Worm (Caenorhabditis elegans) whole organism, late embryonic: ENCODE results near the gene Y37H2A.18.

ENCODE experiments used
- C38D4.7 ChIP-seq: fragments of 200-800 bp; sonication (Bioruptor generic); optimal IDR thresholded peaks from 2 replicates; lab custom pipeline; 2018; ENCODE audit warnings: mild to moderate bottlenecking, missing genetic modification characterization, moderate library complexity, missing compliant biosample characterization
- K02D7.2 ChIP-seq: sonication (generic microtip); optimal IDR thresholded peaks from 2 replicates; lab custom pipeline; 2017; ENCODE audit warnings: mild to moderate bottlenecking, missing genetic modification characterization, missing compliant biosample characterization
- T23F11.4 ChIP-seq: fragments of 200-800 bp; sonication (Bioruptor generic); optimal IDR thresholded peaks from 2 replicates; lab custom pipeline; 2018; ENCODE audit warnings: mild to moderate bottlenecking, missing genetic modification characterization, missing compliant biosample characterization
- Y22D7AL.16 ChIP-seq: sonication (generic microtip); optimal IDR thresholded peaks from 2 replicates; lab custom pipeline; 2016; ENCODE audit warnings: missing genetic modification characterization, missing compliant biosample characterization
- ama-1 ChIP-seq: fragments of 150-350 bp; optimal IDR thresholded peaks from 2 replicates; lab custom pipeline; 2014
- ceh-14 ChIP-seq: sonication (generic microtip); optimal IDR thresholded peaks from 2 replicates; lab custom pipeline; 2016; ENCODE audit warnings: missing genotype, missing genetic modification characterization, missing compliant biosample characterization
- ceh-18 ChIP-seq: sonication (generic microtip); optimal IDR thresholded peaks from 2 replicates; lab custom pipeline; 2016; ENCODE audit warnings: missing genetic modification characterization, missing compliant biosample characterization
- ceh-19 ChIP-seq: fragments of 200-800 bp; sonication (Bioruptor generic); optimal IDR thresholded peaks from 2 replicates; lab custom pipeline; 2018; ENCODE audit warnings: mild to moderate bottlenecking, missing genetic modification characterization, missing compliant biosample characterization
- ceh-2 ChIP-seq: sonication (generic microtip); optimal IDR thresholded peaks from 2 replicates; lab custom pipeline; 2016; ENCODE audit warnings: missing genotype, missing genetic modification characterization, missing compliant biosample characterization
- ceh-22 ChIP-seq: sonication (generic microtip); optimal IDR thresholded peaks from 2 replicates; lab custom pipeline; 2017; ENCODE audit warnings: missing biosample characterization, missing genetic modification characterization
- ceh-45 ChIP-seq: fragments of 200-800 bp; sonication (Bioruptor generic); IDR thresholded peaks from 2 replicates; pipeline ENCODE4 v1.3.6; 2022; ENCODE audit warnings: missing genetic modification reagents, missing genetic modification characterization, missing compliant biosample characterization
- che-1 ChIP-seq: sonication (generic microtip); optimal IDR thresholded peaks from 2 replicates; lab custom pipeline; 2016; ENCODE audit warnings: mild to moderate bottlenecking, missing genetic modification characterization, missing compliant biosample characterization
- dmd-4 ChIP-seq: sonication (generic microtip); optimal IDR thresholded peaks from 2 replicates; lab custom pipeline; 2016; ENCODE audit warnings: borderline replicate concordance, missing genetic modification characterization, missing compliant biosample characterization
- dve-1 ChIP-seq: sonication (generic microtip); optimal IDR thresholded peaks from 2 replicates; lab custom pipeline; 2017; ENCODE audit warnings: antibody characterized with exemption, mild to moderate bottlenecking, missing genetic modification characterization, missing compliant biosample characterization
- ets-4 ChIP-seq: sonication (generic microtip); optimal IDR thresholded peaks from 2 replicates; lab custom pipeline; 2016; ENCODE audit warnings: missing genetic modification characterization, missing compliant biosample characterization
- fax-1 ChIP-seq: sonication (generic microtip); optimal IDR thresholded peaks from 2 replicates; lab custom pipeline; 2016; ENCODE audit warnings: missing genotype, missing genetic modification characterization, missing compliant biosample characterization
- fkh-10 ChIP-seq: fragments of 150-350 bp; optimal IDR thresholded peaks from 2 replicates; lab custom pipeline; 2014; ENCODE audit warnings: missing biosample characterization, missing genetic modification reagents, missing genetic modification characterization
- hlh-13 ChIP-seq: fragments of 200-800 bp; sonication (Bioruptor generic); optimal IDR thresholded peaks from 2 replicates; lab custom pipeline; 2018; ENCODE audit warnings: mild to moderate bottlenecking, missing genetic modification characterization, missing compliant biosample characterization
- hlh-15 ChIP-seq: sonication (generic microtip); optimal IDR thresholded peaks from 2 replicates; lab custom pipeline; 2016; ENCODE audit warnings: missing genetic modification characterization, missing compliant biosample characterization
- hlh-6 ChIP-seq: sonication (generic microtip); optimal IDR thresholded peaks from 2 replicates; lab custom pipeline; 2016; ENCODE audit warnings: missing genotype, missing genetic modification characterization, missing compliant biosample characterization
- lim-6 ChIP-seq: sonication (generic microtip); optimal IDR thresholded peaks from 2 replicates; lab custom pipeline; 2016; ENCODE audit warnings: missing genetic modification characterization, missing compliant biosample characterization
- mec-3 ChIP-seq: sonication (generic microtip); optimal IDR thresholded peaks from 2 replicates; lab custom pipeline; 2016; ENCODE audit warnings: borderline replicate concordance, missing genetic modification characterization, missing compliant biosample characterization
- nhr-11 ChIP-seq: fragments of 150-350 bp; optimal IDR thresholded peaks from 2 replicates; lab custom pipeline; 2014; ENCODE audit warnings: missing biosample characterization, missing genetic modification characterization
- odd-2 ChIP-seq: sonication (generic microtip); optimal IDR thresholded peaks from 2 replicates; lab custom pipeline; 2017; ENCODE audit warnings: antibody characterized with exemption, mild to moderate bottlenecking, missing genetic modification characterization, missing compliant biosample characterization
- pag-3 ChIP-seq: sonication (generic microtip); optimal IDR thresholded peaks from 2 replicates; lab custom pipeline; 2016; ENCODE audit warnings: missing compliant biosample characterization, missing genetic modification characterization, borderline replicate concordance
- pat-9 ChIP-seq: fragments of 200-800 bp; sonication (Bioruptor generic); optimal IDR thresholded peaks from 2 replicates; lab custom pipeline; 2018; ENCODE audit warnings: mild to moderate bottlenecking, missing genetic modification characterization, moderate library complexity, missing compliant biosample characterization
- pha-2 ChIP-seq: sonication (generic microtip); optimal IDR thresholded peaks from 2 replicates; lab custom pipeline; 2017; ENCODE audit warnings: mild to moderate bottlenecking, missing genetic modification characterization, missing compliant biosample characterization
- ref-2 ChIP-seq: sonication (generic microtip); optimal IDR thresholded peaks from 2 replicates; lab custom pipeline; 2016; ENCODE audit warnings: missing genetic modification characterization, missing compliant biosample characterization
- rnt-1 ChIP-seq: sonication (generic microtip); optimal IDR thresholded peaks from 2 replicates; lab custom pipeline; 2016; ENCODE audit warnings: missing genetic modification characterization, missing compliant biosample characterization
- sox-2 ChIP-seq: fragments of 200-800 bp; sonication (Bioruptor generic); IDR thresholded peaks from 2 replicates; pipeline ENCODE4 v1.3.6; 2022; ENCODE audit warnings: missing genetic modification reagents, missing genetic modification characterization, missing compliant biosample characterization
- tbx-2 ChIP-seq: sonication (generic microtip); optimal IDR thresholded peaks from 2 replicates; lab custom pipeline; 2016; ENCODE audit warnings: missing genetic modification characterization, missing compliant biosample characterization
- ttx-3 ChIP-seq: sonication (generic microtip); optimal IDR thresholded peaks from 2 replicates; lab custom pipeline; 2016; ENCODE audit warnings: missing genetic modification reagents, missing genetic modification characterization, missing compliant biosample characterization
- unc-3 ChIP-seq, 2 experiments: fragments of 200-800 bp in 1 of 2; sonication (Bioruptor generic) in 1 of 2; sonication (generic microtip) in 1 of 2; conservative IDR thresholded peaks in 1 of 2; optimal IDR thresholded peaks in 1 of 2; 2 replicates each; pipeline versions ENCODE4 v1.3.6 to Lab custom; 2016 to 2022; ENCODE audit warnings: missing compliant biosample characterization in 2 of 2, missing genetic modification characterization in 2 of 2, missing genetic modification reagents in 1 of 2
- unc-42 ChIP-seq: sonication (generic microtip); optimal IDR thresholded peaks from 2 replicates; lab custom pipeline; 2016; ENCODE audit warnings: missing genotype, missing genetic modification characterization, missing compliant biosample characterization
- unc-86 ChIP-seq: sonication (generic microtip); optimal IDR thresholded peaks from 2 replicates; lab custom pipeline; 2016; ENCODE audit warnings: missing genetic modification characterization, missing compliant biosample characterization

Y37H2A.18 gene

ce11 chrV:18123639-18124038, 9.4 kb downstream of the Y37H2A.18 start, which contains the start of gene fbxa-107:
fbxa-107 (plus strand) TSS chrV:18123939.
- no peak for TF ChIP-seq odd-2 (tag; lab: Kevin White, UChicago)
- TF ChIP-seq dmd-4 (tag; lab: Kevin White, UChicago), result no peak
- TF ChIP-seq fkh-10 (GFP tag; lab: Kevin White, UChicago), result no peak
- no peak for TF ChIP-seq ceh-45
- TF ChIP-seq dve-1 (tag; lab: Kevin White, UChicago), result no peak
- no peak for TF ChIP-seq unc-86 (tag; lab: Kevin White, UChicago)
- TF ChIP-seq T23F11.4 (GFP tag; lab: Kevin White, UChicago), result no peak
- TF ChIP-seq che-1 (tag; lab: Kevin White, UChicago), result no peak
- TF ChIP-seq unc-42, result no peak
- no peak for TF ChIP-seq ceh-14 (tag; lab: Kevin White, UChicago)
- no peak for TF ChIP-seq hlh-15 (tag; lab: Kevin White, UChicago)
- no peak for TF ChIP-seq ceh-19
- no peak for TF ChIP-seq rnt-1 (tag; lab: Kevin White, UChicago)
- no peak for TF ChIP-seq ets-4 (tag; lab: Kevin White, UChicago)
- no peak for TF ChIP-seq pat-9 (tag; lab: Kevin White, UChicago)
- no peak for TF ChIP-seq ref-2 (tag; lab: Kevin White, UChicago)
- no peak for TF ChIP-seq ceh-22 (tag; lab: Kevin White, UChicago)
- TF ChIP-seq ttx-3 (tag; lab: Kevin White, UChicago), result no peak
- no peak for TF ChIP-seq hlh-6

ce11 chrV:18109449-18109848, 23.6 kb downstream of the Y37H2A.18 start:
- no peak for TF ChIP-seq K02D7.2 (tag; lab: Kevin White, UChicago)
- TF ChIP-seq tbx-2 (tag; lab: Kevin White, UChicago), result no peak

- TF ChIP-seq ceh-22 (tag; lab: Kevin White, UChicago) (no peak), unc-42 (no peak), ama-1 (lab: Kevin White, UChicago) (no peak), rnt-1 (tag; lab: Kevin White, UChicago) (no peak), che-1 (tag; lab: Kevin White, UChicago) (no peak), Y22D7AL.16 (tag; lab: Kevin White, UChicago) (no peak), C38D4.7 (GFP tag; lab: Kevin White, UChicago) (no peak), ref-2 (tag; lab: Kevin White, UChicago) (no peak), pag-3 (tag; lab: Kevin White, UChicago) (no peak), sox-2 (GFP tag; lab: Robert Waterston, UW) (no peak)
Measured at ce11 chrV:18107969-18108368, 25.1 kb downstream of the Y37H2A.18 start, which contains the start of gene Y37H2A.1. Y37H2A.1 (plus strand) TSS chrV:18108269.

- TF ChIP-seq T23F11.4 (GFP tag; lab: Kevin White, UChicago) (no peak), sox-2 (GFP tag; lab: Robert Waterston, UW) (no peak), hlh-15 (tag; lab: Kevin White, UChicago) (no peak), ceh-14 (tag; lab: Kevin White, UChicago) (no peak), pat-9 (tag; lab: Kevin White, UChicago) (no peak), lim-6 (no peak), unc-3 (GFP tag; conservative IDR thresholded peaks at IDR 0.05; lab: Robert Waterston, UW) (no peak), unc-3 (tag; optimal IDR thresholded peaks at IDR 0.05; lab: Kevin White, UChicago) (no peak), pha-2 (no peak), dmd-4 (tag; lab: Kevin White, UChicago) (no peak), ceh-18 (tag; lab: Kevin White, UChicago) (no peak), dve-1 (tag; lab: Kevin White, UChicago) (no peak)
- TF ChIP-seq, all 69 proteins: peak for 0
Measured at ce11 chrV:18106055-18106454, 27.0 kb downstream of the Y37H2A.18 start.

- TF ChIP-seq nhr-11 (tag; lab: Kevin White, UChicago), result no peak
- no peak for TF ChIP-seq dve-1 (tag; lab: Kevin White, UChicago)
- no peak for TF ChIP-seq unc-42
- TF ChIP-seq ceh-2 (tag; lab: Kevin White, UChicago), result no peak
- no peak for TF ChIP-seq sox-2 (GFP tag; lab: Robert Waterston, UW)
- TF ChIP-seq hlh-13 (GFP tag; lab: Kevin White, UChicago), result no peak
- TF ChIP-seq tbx-2 (tag; lab: Kevin White, UChicago), result no peak
- no peak for TF ChIP-seq K02D7.2 (tag; lab: Kevin White, UChicago)
- no peak for TF ChIP-seq mec-3 (tag; lab: Kevin White, UChicago)
- TF ChIP-seq pat-9 (tag; lab: Kevin White, UChicago), result no peak
- no peak for TF ChIP-seq ama-1 (lab: Kevin White, UChicago)
- no peak for TF ChIP-seq ceh-14 (tag; lab: Kevin White, UChicago)
- TF ChIP-seq pag-3 (tag; lab: Kevin White, UChicago), result no peak
- TF ChIP-seq fax-1 (tag; lab: Kevin White, UChicago), result no peak
- no peak for TF ChIP-seq unc-86 (tag; lab: Kevin White, UChicago)
- TF ChIP-seq lim-6, result no peak
Measured at ce11 chrV:18098387-18098786, 34.7 kb downstream of the Y37H2A.18 start, which contains the start of gene par-4. par-4 (plus strand) TSS chrV:18098687.
